Worm (Caenorhabditis elegans) whole organism, L4 larva: ENCODE results near the gene sra-10.

ENCODE experiments used
- F49E8.2 ChIP-seq: sonication (generic microtip); optimal IDR thresholded peaks from 2 replicates; lab custom pipeline; 2016; ENCODE audit warnings: missing compliant biosample characterization, mild to moderate bottlenecking, missing genetic modification characterization, borderline replicate concordance
- ceh-82 ChIP-seq: sonication (generic microtip); optimal IDR thresholded peaks from 2 replicates; lab custom pipeline; 2017; ENCODE audit warnings: missing biosample characterization, missing genetic modification characterization
- gei-8 ChIP-seq: fragments of 200-800 bp; sonication (Bioruptor generic); optimal IDR thresholded peaks from 2 replicates; lab custom pipeline; 2018; ENCODE audit warnings: mild to moderate bottlenecking, missing genetic modification characterization, missing compliant biosample characterization
- lin-13 ChIP-seq: fragments of 150-350 bp; optimal IDR thresholded peaks from 2 replicates; lab custom pipeline; 2014; ENCODE audit warnings: missing biosample characterization, missing genetic modification reagents, missing genetic modification characterization
- lin-38 ChIP-seq: fragments of 200-800 bp; sonication (Bioruptor generic); IDR thresholded peaks from 2 replicates; pipeline ENCODE4 v1.3.6; 2022; ENCODE audit warnings: missing genetic modification reagents, missing genetic modification characterization, missing compliant biosample characterization
- lin-39 ChIP-seq: fragments of 150-350 bp; optimal IDR thresholded peaks from 2 replicates; lab custom pipeline; 2014; ENCODE audit warnings: missing biosample characterization, missing genetic modification reagents, missing genetic modification characterization
- lsy-2 ChIP-seq, 2 experiments: fragments of 150-350 bp in 1 of 2; sonication (generic microtip) in 1 of 2; optimal IDR thresholded peaks; 2 replicates each; lab custom pipeline; 2014 to 2017; ENCODE audit warnings: missing biosample characterization in 2 of 2, missing genetic modification characterization in 2 of 2
- mdt-29 ChIP-seq: fragments of 200-800 bp; sonication (Bioruptor generic); IDR thresholded peaks from 2 replicates; pipeline ENCODE4 v1.3.6; 2022; ENCODE audit warnings: missing genetic modification reagents, missing genetic modification characterization, missing compliant biosample characterization
- mes-2 ChIP-seq: sonication (generic microtip); optimal IDR thresholded peaks from 2 replicates; lab custom pipeline; 2016; ENCODE audit warnings: missing genotype, mild to moderate bottlenecking, missing genetic modification characterization, missing compliant biosample characterization; ENCODE audit not compliant: poor library complexity, severe bottlenecking
- nhr-237 ChIP-seq: sonication (generic microtip); optimal IDR thresholded peaks from 2 replicates; lab custom pipeline; 2017; ENCODE audit warnings: missing biosample characterization, missing genetic modification characterization
- nhr-25 ChIP-seq: sonication (generic microtip); optimal IDR thresholded peaks from 2 replicates; lab custom pipeline; 2017; ENCODE audit warnings: missing genetic modification characterization, mild to moderate bottlenecking, missing compliant biosample characterization, antibody characterized with exemption, moderate library complexity, borderline replicate concordance; ENCODE audit not compliant: insufficient read depth
- pha-4 ChIP-seq, 2 experiments: fragments of 150-350 bp in 1 of 2; fragments of 200-800 bp in 1 of 2; sonication (Bioruptor generic) in 1 of 2; IDR thresholded peaks in 1 of 2; optimal IDR thresholded peaks in 1 of 2; 2 replicates each; pipeline versions ENCODE4 v1.3.6 to Lab custom; 2014 to 2022; ENCODE audit warnings: missing genetic modification characterization in 2 of 2, missing genetic modification reagents in 2 of 2, missing biosample characterization in 1 of 2, missing compliant biosample characterization in 1 of 2
- skn-1 ChIP-seq: fragments of 150-350 bp; optimal IDR thresholded peaks from 2 replicates; lab custom pipeline; 2014; ENCODE audit warnings: missing biosample characterization, missing genetic modification characterization

ce11 chrII:10894996-10895395, at the start of gene sra-10:
- no peak for TF ChIP-seq pha-4 (GFP tag; IDR thresholded peaks at IDR 0.05; lab: Robert Waterston, UW)
- TF ChIP-seq pha-4 (tag; optimal IDR thresholded peaks at IDR 0.05; lab: Kevin White, UChicago), result no peak
- TF ChIP-seq nhr-25 (tag; lab: Kevin White, UChicago), result no peak
- TF ChIP-seq lin-13 (GFP tag; lab: Kevin White, UChicago), result no peak
- no peak for TF ChIP-seq gei-8
- TF ChIP-seq nhr-237 (tag; lab: Kevin White, UChicago), result no peak
- TF ChIP-seq F49E8.2 (tag; lab: Kevin White, UChicago), result no peak
- TF ChIP-seq mdt-29 (GFP tag; lab: Robert Waterston, UW), result no peak
- TF ChIP-seq lin-38 (GFP tag; lab: Robert Waterston, UW), result no peak
- no peak for TF ChIP-seq ceh-82 (tag; lab: Kevin White, UChicago)
- no peak for TF ChIP-seq lsy-2 (tag; optimal IDR thresholded peaks at IDR 0.05; lab: Kevin White, UChicago)
- no peak for TF ChIP-seq mes-2 (tag; lab: Kevin White, UChicago)
- no peak for TF ChIP-seq skn-1 (tag; lab: Kevin White, UChicago)
- TF ChIP-seq lin-39, result no peak
